Worm (Caenorhabditis elegans) whole organism, mixed stage, embryonic: Measurements from ENCODE around the gene wht-1.

ENCODE experiments used
- snpc-4 ChIP-seq: fragments of 150-350 bp; optimal IDR thresholded peaks from 2 replicates; lab custom pipeline; 2014; ENCODE audit warnings: missing biosample characterization, missing genetic modification characterization
- sptf-1 ChIP-seq: sonication (generic microtip); optimal IDR thresholded peaks from 2 replicates; lab custom pipeline; 2017; ENCODE audit warnings: mild to moderate bottlenecking, missing genetic modification characterization, moderate library complexity, missing compliant biosample characterization
- unc-120 ChIP-seq: sonication (generic microtip); optimal IDR thresholded peaks from 2 replicates; lab custom pipeline; 2017; ENCODE audit warnings: missing genetic modification characterization, missing compliant biosample characterization; ENCODE audit not compliant: poor library complexity, severe bottlenecking

- TF ChIP-seq sptf-1 (no peak), unc-120 (tag; lab: Kevin White, UChicago) (no peak), snpc-4 (no peak)
Observed at ce11 chrIII:6087705-6088359, at the start of gene wht-1.
